Fruit fly (Drosophila melanogaster) whole organism, embryonic: ENCODE data around the gene Vha16-3.

Experiments
- CG11723 ChIP-seq: fragments of 200-800 bp; sonication (Bioruptor generic); optimal IDR thresholded peaks from 2 replicates; lab custom pipeline; 2017; ENCODE audit warnings: missing biosample characterization, mild to moderate bottlenecking, missing genetic modification characterization
- CG12071 ChIP-seq: fragments of 200-800 bp; sonication (Bioruptor generic); optimal IDR thresholded peaks from 3 replicates; lab custom pipeline; 2018; ENCODE audit warnings: missing biosample characterization, mild to moderate bottlenecking, missing genetic modification characterization
- CG12299 ChIP-seq: fragments of 200-800 bp; sonication (Bioruptor generic); optimal IDR thresholded peaks from 2 replicates; lab custom pipeline; 2018; ENCODE audit warnings: missing biosample characterization, mild to moderate bottlenecking, missing genetic modification characterization
- CG13287 ChIP-seq: fragments of 200-800 bp; sonication (Bioruptor generic); IDR thresholded peaks from 2 replicates; pipeline ENCODE4 v1.3.6; 2022; ENCODE audit warnings: missing biosample characterization, missing genetic modification characterization; ENCODE audit not compliant: partially characterized antibody
- CG15011 ChIP-seq: fragments of 200-800 bp; sonication (Bioruptor generic); optimal IDR thresholded peaks from 3 replicates; lab custom pipeline; 2018; ENCODE audit warnings: missing biosample characterization, mild to moderate bottlenecking, missing genetic modification characterization
- CG1603 ChIP-seq: fragments of 200-800 bp; sonication (Bioruptor generic); optimal IDR thresholded peaks from 2 replicates; lab custom pipeline; 2019; ENCODE audit warnings: missing biosample characterization, mild to moderate bottlenecking, missing genetic modification characterization, moderate library complexity
- CG17385 ChIP-seq: fragments of 200-800 bp; sonication (Bioruptor generic); optimal IDR thresholded peaks from 3 replicates; lab custom pipeline; 2018; ENCODE audit warnings: missing biosample characterization, mild to moderate bottlenecking, missing genetic modification characterization
- CG17802 ChIP-seq: fragments of 200-800 bp; sonication (Bioruptor generic); optimal IDR thresholded peaks from 2 replicates; lab custom pipeline; 2018; ENCODE audit warnings: missing biosample characterization, mild to moderate bottlenecking, missing genetic modification characterization, moderate library complexity
- CG18599 ChIP-seq: fragments of 200-800 bp; sonication (Bioruptor generic); optimal IDR thresholded peaks from 3 replicates; lab custom pipeline; 2017; ENCODE audit warnings: missing biosample characterization, missing genetic modification characterization, mild to moderate bottlenecking, moderate library complexity, missing genetic modification reagents
- CG18764 ChIP-seq: fragments of 200-800 bp; sonication (Bioruptor generic); optimal IDR thresholded peaks from 3 replicates; lab custom pipeline; 2016; ENCODE audit warnings: missing biosample characterization, missing genetic modification characterization
- CG30020 ChIP-seq: fragments of 200-800 bp; optimal IDR thresholded peaks from 2 replicates; lab custom pipeline; 2019; ENCODE audit warnings: missing biosample characterization, mild to moderate bottlenecking, missing genetic modification characterization, moderate library complexity
- CG34224 ChIP-seq: fragments of 200-800 bp; sonication (Bioruptor generic); IDR thresholded peaks from 3 replicates; pipeline ENCODE4 v1.3.6; 2022; ENCODE audit warnings: missing biosample characterization, missing genetic modification characterization; ENCODE audit not compliant: partially characterized antibody
- CG4854 ChIP-seq: fragments of 200-800 bp; sonication (Bioruptor generic); optimal IDR thresholded peaks from 2 replicates; lab custom pipeline; 2016; ENCODE audit warnings: missing biosample characterization, missing genetic modification characterization, inconsistent platforms
- CG6272 ChIP-seq: fragments of 200-800 bp; sonication (Bioruptor generic); IDR thresholded peaks from 2 replicates; pipeline ENCODE4 v1.3.6; 2022; ENCODE audit warnings: missing biosample characterization, missing genetic modification characterization
- CG7357 ChIP-seq: fragments of 200-800 bp; sonication (Bioruptor generic); IDR thresholded peaks from 3 replicates; pipeline ENCODE4 v1.3.6; 2022; ENCODE audit warnings: missing biosample characterization, missing genetic modification characterization
- CG7839 ChIP-seq: fragments of 200-800 bp; sonication (Bioruptor generic); optimal IDR thresholded peaks from 3 replicates; lab custom pipeline; 2018; ENCODE audit warnings: missing biosample characterization, mild to moderate bottlenecking, missing genetic modification characterization, moderate library complexity
- CG8388 ChIP-seq: fragments of 200-800 bp; sonication (Bioruptor generic); optimal IDR thresholded peaks from 2 replicates; lab custom pipeline; 2019; ENCODE audit warnings: missing biosample characterization, mild to moderate bottlenecking, missing genetic modification characterization, moderate library complexity
- CG8765 ChIP-seq: fragments of 200-800 bp; sonication (Bioruptor generic); IDR thresholded peaks from 2 replicates; pipeline ENCODE4 v1.3.6; 2022; ENCODE audit warnings: missing biosample characterization, missing genetic modification characterization
- CG9727 ChIP-seq: fragments of 200-800 bp; sonication (Bioruptor generic); optimal IDR thresholded peaks from 3 replicates; lab custom pipeline; 2017; ENCODE audit warnings: missing biosample characterization, mild to moderate bottlenecking, missing genetic modification characterization
- CG9817 ChIP-seq: fragments of 200-800 bp; sonication (Bioruptor generic); optimal IDR thresholded peaks from 2 replicates; lab custom pipeline; 2018; ENCODE audit warnings: missing biosample characterization, mild to moderate bottlenecking, missing genetic modification characterization, moderate library complexity
- D19B ChIP-seq: fragments of 200-800 bp; sonication (Bioruptor generic); optimal IDR thresholded peaks from 2 replicates; lab custom pipeline; 2017; ENCODE audit warnings: missing biosample characterization, mild to moderate bottlenecking, missing genetic modification characterization
- Dip2 ChIP-seq: fragments of 200-800 bp; sonication (Bioruptor generic); IDR thresholded peaks from 2 replicates; pipeline ENCODE4 v1.3.6; 2022; ENCODE audit warnings: missing biosample characterization, missing genetic modification characterization
- Dll ChIP-seq: fragments of 200-800 bp; sonication (Bioruptor generic); IDR thresholded peaks from 4 replicates; pipeline ENCODE4 v1.3.6; 2022; ENCODE audit warnings: missing biosample characterization, missing genetic modification characterization; ENCODE audit not compliant: partially characterized antibody
- Dref ChIP-seq: fragments of 200-800 bp; sonication (Bioruptor generic); IDR thresholded peaks from 2 replicates; pipeline ENCODE4 v1.3.6; 2022; ENCODE audit warnings: missing biosample characterization, missing genetic modification characterization
- Ets65A ChIP-seq: fragments of 200-800 bp; sonication (Bioruptor generic); peaks from one replicate; lab custom pipeline; 2016; ENCODE audit warnings: missing biosample characterization, missing genetic modification characterization
- HLH3B ChIP-seq: fragments of 200-800 bp; sonication (Bioruptor generic); IDR thresholded peaks from 2 replicates; pipeline ENCODE4 v1.3.6; 2022; ENCODE audit warnings: missing biosample characterization, missing genetic modification characterization
- HLH54F ChIP-seq: fragments of 200-800 bp; sonication (Bioruptor generic); optimal IDR thresholded peaks from 3 replicates; lab custom pipeline; 2016; ENCODE audit warnings: missing biosample characterization, missing genetic modification characterization
- Jarid2 ChIP-seq: fragments of 200-800 bp; sonication (Bioruptor generic); optimal IDR thresholded peaks from 3 replicates; lab custom pipeline; 2017; ENCODE audit warnings: mild to moderate bottlenecking, missing biosample characterization, missing genetic modification reagents, missing genetic modification characterization
- Lim3 ChIP-seq: fragments of 200-800 bp; sonication (Bioruptor generic); IDR thresholded peaks from 2 replicates; pipeline ENCODE4 v1.3.6; 2022; ENCODE audit warnings: missing biosample characterization, missing genetic modification characterization
- Neu2 ChIP-seq: fragments of 200-800 bp; sonication (Bioruptor generic); optimal IDR thresholded peaks from 3 replicates; lab custom pipeline; 2016; ENCODE audit warnings: missing biosample characterization, missing genetic modification characterization, borderline replicate concordance
- Sox102F ChIP-seq: fragments of 200-800 bp; sonication (Bioruptor generic); optimal IDR thresholded peaks from 2 replicates; lab custom pipeline; 2018; ENCODE audit warnings: missing biosample characterization, mild to moderate bottlenecking, missing genetic modification characterization, moderate library complexity
- TFAM ChIP-seq: fragments of 200-800 bp; sonication (Bioruptor generic); optimal IDR thresholded peaks from 2 replicates; lab custom pipeline; 2017; ENCODE audit warnings: missing biosample characterization, missing genetic modification characterization, inconsistent platforms
- Trl ChIP-seq, 3 experiments: fragments of >200 bp in 2 of 3; fragments of 200-800 bp in 1 of 3; sonication (Bioruptor generic) in 1 of 3; optimal IDR thresholded peaks; 2 replicates in 1 of 3; 3 replicates in 2 of 3; lab custom pipeline; 2016 to 2017; ENCODE audit warnings: missing biosample characterization in 1 of 3, missing genetic modification characterization in 1 of 3
- ap ChIP-seq: fragments of 200-800 bp; sonication (Bioruptor generic); IDR thresholded peaks from 2 replicates; pipeline ENCODE4 v1.3.6; 2022; ENCODE audit warnings: missing biosample characterization, missing genetic modification characterization
- caup ChIP-seq: fragments of 200-800 bp; sonication (Bioruptor generic); optimal IDR thresholded peaks from 3 replicates; lab custom pipeline; 2017; ENCODE audit warnings: missing biosample characterization, mild to moderate bottlenecking, missing genetic modification characterization, moderate library complexity; ENCODE audit not compliant: severe bottlenecking
- cg ChIP-seq: fragments of 200-800 bp; sonication (Bioruptor generic); optimal IDR thresholded peaks from 3 replicates; lab custom pipeline; 2019; ENCODE audit warnings: missing biosample characterization, mild to moderate bottlenecking, missing genetic modification characterization, moderate library complexity
- da ChIP-seq: fragments of 200-800 bp; sonication (Bioruptor generic); optimal IDR thresholded peaks from 2 replicates; lab custom pipeline; 2016; ENCODE audit warnings: missing biosample characterization, missing genetic modification characterization
- dati ChIP-seq: fragments of 200-800 bp; sonication (Bioruptor generic); IDR thresholded peaks from 2 replicates; pipeline ENCODE4 v1.3.6; 2022; ENCODE audit warnings: missing biosample characterization, missing genetic modification characterization
- disco-r ChIP-seq: fragments of 200-800 bp; sonication (Bioruptor generic); optimal IDR thresholded peaks from 2 replicates; lab custom pipeline; 2016; ENCODE audit warnings: missing biosample characterization, missing genetic modification characterization
- eyg ChIP-seq: fragments of 200-800 bp; sonication (Bioruptor generic); optimal IDR thresholded peaks from 3 replicates; lab custom pipeline; 2016; ENCODE audit warnings: missing biosample characterization, missing genetic modification characterization
- gem ChIP-seq: fragments of 200-800 bp; sonication (Bioruptor generic); optimal IDR thresholded peaks from 2 replicates; lab custom pipeline; 2019; ENCODE audit warnings: missing biosample characterization, mild to moderate bottlenecking, missing genetic modification characterization, moderate library complexity
- inv ChIP-seq: fragments of 200-800 bp; sonication (Bioruptor generic); IDR thresholded peaks from 2 replicates; pipeline ENCODE4 v1.3.6; 2022; ENCODE audit warnings: missing biosample characterization, missing genetic modification characterization; ENCODE audit not compliant: partially characterized antibody
- pros ChIP-seq: fragments of 200-800 bp; sonication (Bioruptor generic); optimal IDR thresholded peaks from 3 replicates; lab custom pipeline; 2019; ENCODE audit warnings: missing biosample characterization, mild to moderate bottlenecking, missing genetic modification characterization, moderate library complexity
- ranshi ChIP-seq: fragments of 200-800 bp; sonication (Bioruptor generic); IDR thresholded peaks from 2 replicates; pipeline ENCODE4 v1.3.6; 2022; ENCODE audit warnings: missing biosample characterization, missing genetic modification characterization
- repo ChIP-seq: fragments of 200-800 bp; sonication (Bioruptor generic); optimal IDR thresholded peaks from 2 replicates; lab custom pipeline; 2016; ENCODE audit warnings: missing biosample characterization, missing genetic modification characterization
- run ChIP-seq: fragments of 200-800 bp; sonication (Bioruptor generic); optimal IDR thresholded peaks from 3 replicates; lab custom pipeline; 2018; ENCODE audit warnings: missing biosample characterization, mild to moderate bottlenecking, missing genetic modification characterization
- shn ChIP-seq: fragments of 200-800 bp; sonication (Bioruptor generic); optimal IDR thresholded peaks from 3 replicates; lab custom pipeline; 2016; ENCODE audit warnings: missing biosample characterization, missing genetic modification characterization
- so ChIP-seq: fragments of 200-800 bp; sonication (Bioruptor generic); IDR thresholded peaks from 3 replicates; pipeline ENCODE4 v1.3.6; 2022; ENCODE audit warnings: missing biosample characterization, missing genetic modification characterization
- ttk ChIP-seq: fragments of 200-800 bp; sonication (Bioruptor generic); IDR thresholded peaks from 2 replicates; pipeline ENCODE4 v2.1.2; 2022; ENCODE audit warnings: missing biosample characterization, missing genetic modification characterization
- usp ChIP-seq: fragments of >200 bp; optimal IDR thresholded peaks from 2 replicates; lab custom pipeline; 2017; ENCODE audit warnings: missing biosample characterization, missing genetic modification characterization
- wor ChIP-seq: fragments of 200-800 bp; sonication (Bioruptor generic); IDR thresholded peaks from 2 replicates; pipeline ENCODE4 v1.3.6; 2022; ENCODE audit warnings: missing biosample characterization, missing genetic modification characterization

Vha16-3 gene

DNA sequence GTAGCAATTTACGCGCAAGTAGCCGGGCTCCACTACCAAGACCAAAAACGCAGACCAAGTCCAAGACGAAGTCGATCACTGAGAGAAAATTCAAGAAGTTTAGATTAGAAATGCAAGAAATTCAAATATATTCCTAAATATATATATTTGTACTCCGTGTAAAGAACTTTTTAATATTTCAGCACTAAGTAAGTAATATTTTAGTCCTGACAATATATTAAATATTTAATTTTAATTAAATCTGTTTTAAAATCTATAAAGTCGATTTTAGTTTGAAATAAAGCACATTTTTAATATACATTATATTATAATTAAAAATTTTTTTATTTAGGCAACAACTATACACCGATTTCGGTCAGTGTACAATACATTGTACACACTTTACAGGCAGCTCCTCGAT lies 6.1 kb upstream of the Vha16-3 start (continued):
- TF ChIP-seq CG9817 (no peak), HLH54F (no peak), CG17385 (peak; percentile 27), eyg (no peak), dati (GFP tag; lab: Robert Waterston, UW) (no peak), Dll (no peak), da (GFP tag; lab: Kevin White, UChicago) (no peak), D19B (GFP tag; lab: Kevin White, UChicago) (no peak), CG8765 (GFP tag; lab: Robert Waterston, UW) (no peak), gem (tag; lab: Kevin White, UChicago) (peak; percentile 76), ttk (GFP tag; lab: Robert Waterston, UW) (no peak), Dip2 (GFP tag; lab: Robert Waterston, UW) (no peak), CG34224 (GFP tag; lab: Robert Waterston, UW) (no peak), Jarid2 (GFP tag; lab: Kevin White, UChicago) (no peak), CG18599 (peak; percentile 49), HLH3B (no peak), CG7839 (peak; percentile 63), CG6272 (GFP tag; lab: Robert Waterston, UW) (no peak), disco-r (GFP tag; lab: Kevin White, UChicago) (no peak), CG30020 (tag; lab: Kevin White, UChicago) (no peak), CG12299 (no peak), Neu2 (GFP tag; lab: Kevin White, UChicago) (no peak), CG18764 (GFP tag; lab: Kevin White, UChicago) (no peak), so (GFP tag; lab: Robert Waterston, UW) (no peak), CG13287 (no peak), Dref (GFP tag; lab: Robert Waterston, UW) (no peak), repo (GFP tag; lab: Kevin White, UChicago) (no peak), Ets65A (GFP tag; lab: Kevin White, UChicago) (peak; percentile 46), Trl (optimal IDR thresholded peaks at IDR 0.05; lab: Kevin White, UChicago) (no peak), Trl (GFP tag; optimal IDR thresholded peaks at IDR 0.05; lab: Kevin White, UChicago) (no peak), CG17802 (tag; lab: Kevin White, UChicago) (no peak), CG1603 (no peak), cg (no peak), CG12071 (no peak), CG8388 (GFP tag; lab: Kevin White, UChicago) (peak; percentile 30), ranshi (GFP tag; lab: Robert Waterston, UW) (no peak; the same call in 1 of the 2 replicates), caup (peak; percentile 7), TFAM (no peak), shn (GFP tag; lab: Kevin White, UChicago) (no peak), CG7357 (no peak), ap (GFP tag; lab: Robert Waterston, UW) (no peak), wor (GFP tag; lab: Robert Waterston, UW) (0 out of 2 replicates have a peak, but pooled peaks have one; percentile 12), CG4854 (GFP tag; lab: Kevin White, UChicago) (no peak), Sox102F (peak; percentile 56), usp (GFP tag; lab: Kevin White, UChicago) (no peak), inv (GFP tag; lab: Robert Waterston, UW) (no peak), pros (GFP tag; lab: Kevin White, UChicago) (no peak), CG11723 (GFP tag; lab: Kevin White, UChicago) (no peak), Lim3 (GFP tag; lab: Robert Waterston, UW) (no peak), CG15011 (GFP tag; lab: Kevin White, UChicago) (no peak), run (tag; lab: Kevin White, UChicago) (no peak), CG9727 (GFP tag; lab: Kevin White, UChicago) (peak; percentile 59)
